Worm (Caenorhabditis elegans) whole organism, young adult: ENCODE results near the gene F11D11.12.

ENCODE experiments used
- B0019.2 ChIP-seq: fragments of 200-800 bp; sonication (Bioruptor generic); conservative IDR thresholded peaks from 2 replicates; pipeline ENCODE4 v1.3.6; 2022; ENCODE audit warnings: missing genetic modification reagents, missing genetic modification characterization, missing compliant biosample characterization
- B0035.1 ChIP-seq: sonication (generic microtip); optimal IDR thresholded peaks from 2 replicates; lab custom pipeline; 2016; ENCODE audit warnings: missing genetic modification characterization, mild to moderate bottlenecking, missing compliant biosample characterization, missing genotype, missing genetic modification reagents
- B0261.1 ChIP-seq: sonication (generic microtip); optimal IDR thresholded peaks from 2 replicates; lab custom pipeline; 2016; ENCODE audit warnings: mild to moderate bottlenecking, missing genetic modification characterization, moderate library complexity, missing compliant biosample characterization
- egl-44 ChIP-seq: fragments of 200-800 bp; sonication (Bioruptor generic); IDR thresholded peaks from 2 replicates; pipeline ENCODE4 v1.3.6; 2022; ENCODE audit warnings: missing genetic modification reagents, missing genetic modification characterization, missing compliant biosample characterization
- gei-17 ChIP-seq: fragments of 200-800 bp; sonication (Bioruptor generic); optimal IDR thresholded peaks from 2 replicates; lab custom pipeline; 2018; ENCODE audit warnings: mild to moderate bottlenecking, missing genetic modification characterization, missing compliant biosample characterization
- hmg-20 ChIP-seq: fragments of 200-800 bp; sonication (Bioruptor generic); IDR thresholded peaks from 2 replicates; pipeline ENCODE4 v1.3.6; 2022; ENCODE audit warnings: missing genetic modification reagents, missing genetic modification characterization, missing compliant biosample characterization
- lin-40 ChIP-seq: sonication (generic microtip); optimal IDR thresholded peaks from 2 replicates; lab custom pipeline; 2016; ENCODE audit warnings: missing genetic modification characterization, mild to moderate bottlenecking, missing compliant biosample characterization, missing genotype, missing genetic modification reagents
- pbrm-1 ChIP-seq: fragments of 200-800 bp; sonication (Bioruptor generic); IDR thresholded peaks from 2 replicates; pipeline ENCODE4 v1.3.6; 2022; ENCODE audit warnings: missing genetic modification reagents, missing genetic modification characterization, missing compliant biosample characterization
- repo-1 ChIP-seq: sonication (generic microtip); optimal IDR thresholded peaks from 2 replicates; lab custom pipeline; 2017; ENCODE audit warnings: mild to moderate bottlenecking, missing genetic modification characterization, missing compliant biosample characterization
- sdz-38 ChIP-seq: sonication (generic microtip); optimal IDR thresholded peaks from 2 replicates; lab custom pipeline; 2016; ENCODE audit warnings: missing genotype, missing genetic modification characterization, missing compliant biosample characterization
- ztf-18 ChIP-seq: sonication (generic microtip); optimal IDR thresholded peaks from 2 replicates; lab custom pipeline; 2016; ENCODE audit warnings: missing genotype, mild to moderate bottlenecking, missing genetic modification characterization, missing compliant biosample characterization

DNA sequence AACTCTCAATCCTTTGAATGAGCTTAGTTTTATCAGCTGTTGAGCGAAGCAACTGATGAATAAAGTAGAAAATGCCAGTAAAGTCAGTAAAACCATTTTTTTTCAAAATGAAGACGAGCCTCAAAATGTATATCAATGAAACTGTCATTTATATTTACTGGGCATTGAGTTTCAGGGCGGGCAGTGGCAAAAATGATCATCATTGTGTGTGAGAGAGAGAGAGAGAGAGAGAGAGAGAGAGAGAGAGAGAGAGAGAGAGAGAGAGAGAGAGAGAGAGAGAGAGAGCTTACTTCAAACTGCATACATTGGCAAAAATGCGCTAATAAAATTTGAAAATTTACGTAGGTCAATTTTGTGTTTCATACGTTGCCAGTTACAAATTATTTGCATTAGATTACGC, 9.7 kb upstream of the F11D11.12 start, which contains the start of gene F11D11.3:
- TF ChIP-seq egl-44 (GFP tag; lab: Robert Waterston, UW) (no peak), lin-40 (no peak), pbrm-1 (GFP tag; lab: Robert Waterston, UW) (no peak), B0035.1 (tag; lab: Kevin White, UChicago) (no peak), ztf-18 (tag; lab: Kevin White, UChicago) (no peak), B0019.2 (GFP tag; lab: Robert Waterston, UW) (no peak), gei-17 (GFP tag; lab: Kevin White, UChicago) (no peak), hmg-20 (no peak), sdz-38 (tag; lab: Kevin White, UChicago) (no peak), B0261.1 (tag; lab: Kevin White, UChicago) (no peak), repo-1 (tag; lab: Kevin White, UChicago) (no peak)
